Worm (Caenorhabditis elegans) whole organism, L3 larva: ENCODE measurements around the gene snb-6.

Source experiments
- aly-2 ChIP-seq: fragments of 150-350 bp; optimal IDR thresholded peaks from 2 replicates; lab custom pipeline; 2014; ENCODE audit warnings: missing biosample characterization, missing genetic modification characterization
- ceh-9 ChIP-seq: sonication (generic microtip); optimal IDR thresholded peaks from 2 replicates; lab custom pipeline; 2018; ENCODE audit warnings: missing biosample characterization, missing genetic modification characterization
- daf-12 ChIP-seq: fragments of 150-350 bp; optimal IDR thresholded peaks from 2 replicates; lab custom pipeline; 2014; ENCODE audit warnings: missing biosample characterization, missing genetic modification reagents, missing genetic modification characterization
- fos-1 ChIP-seq: fragments of 150-350 bp; optimal IDR thresholded peaks from 2 replicates; lab custom pipeline; 2014; ENCODE audit warnings: missing biosample characterization, missing genetic modification characterization
- jun-1 ChIP-seq: fragments of 150-350 bp; optimal IDR thresholded peaks from 2 replicates; lab custom pipeline; 2014; ENCODE audit warnings: missing biosample characterization, missing genetic modification reagents, missing genetic modification characterization
- lin-15B ChIP-seq: fragments of 150-350 bp; optimal IDR thresholded peaks from 2 replicates; lab custom pipeline; 2014; ENCODE audit warnings: missing biosample characterization, missing genetic modification characterization
- mdl-1 ChIP-seq: fragments of 150-350 bp; optimal IDR thresholded peaks from 2 replicates; lab custom pipeline; 2014; ENCODE audit warnings: missing biosample characterization, missing genetic modification characterization
- pha-4 ChIP-seq: fragments of 150-350 bp; optimal IDR thresholded peaks from 2 replicates; lab custom pipeline; 2014; ENCODE audit warnings: missing biosample characterization, missing genetic modification reagents, missing genetic modification characterization
- pqm-1 ChIP-seq: fragments of 150-350 bp; optimal IDR thresholded peaks from 2 replicates; lab custom pipeline; 2017; ENCODE audit warnings: missing biosample characterization, missing genetic modification characterization, inconsistent platforms

- TF ChIP-seq ceh-9 (tag; lab: Kevin White, UChicago) = no peak
- TF ChIP-seq pqm-1 (tag; lab: Kevin White, UChicago) = no peak
- TF ChIP-seq fos-1 (tag; lab: Kevin White, UChicago) = no peak
- no peak for TF ChIP-seq pha-4
- TF ChIP-seq mdl-1 (tag; lab: Kevin White, UChicago) = no peak
- TF ChIP-seq jun-1 (tag; lab: Kevin White, UChicago) = no peak
- no peak for TF ChIP-seq aly-2 (tag; lab: Kevin White, UChicago)
- no peak for TF ChIP-seq lin-15B (tag; lab: Kevin White, UChicago)
- no peak for TF ChIP-seq daf-12
Measured at ce11 chrII:8851996-8852587, 7.4 kb downstream of the snb-6 start, which contains the start of gene oac-46.
